Worm (Caenorhabditis elegans): ENCODE measurements around the gene R144.13.

- TF ChIP-seq ama-1 (optimal IDR thresholded peaks at IDR 0.05) (no peak), ceh-32 (tag; optimal IDR thresholded peaks at IDR 0.05; ENCODE audit: poor library complexity) (no peak), spr-1 (tag; optimal IDR thresholded peaks at IDR 0.05) (no peak)
Measured at ce11 chrIII:4987666-4988065, 35.4 kb upstream of the R144.13 start.

Data from whole organism, L4 larva.